Worm (Caenorhabditis elegans) whole organism, young adult: ENCODE data around the gene lgc-29.

Experiments used
- B0336.3 ChIP-seq: fragments of 200-800 bp; sonication (Bioruptor generic); IDR thresholded peaks from 2 replicates; pipeline ENCODE4 v1.3.6; 2022; ENCODE audit warnings: missing genetic modification characterization, missing compliant biosample characterization
- C17E4.6 ChIP-seq: fragments of 200-800 bp; sonication (Bioruptor generic); IDR thresholded peaks from 2 replicates; pipeline ENCODE4 v1.3.6; 2022; ENCODE audit warnings: missing genetic modification reagents, missing genetic modification characterization, missing compliant biosample characterization
- F22D6.2 ChIP-seq: sonication (generic microtip); optimal IDR thresholded peaks from 2 replicates; lab custom pipeline; 2016; ENCODE audit warnings: mild to moderate bottlenecking, missing genetic modification characterization, missing compliant biosample characterization
- F23B12.7 ChIP-seq: sonication (generic microtip); optimal IDR thresholded peaks from 2 replicates; lab custom pipeline; 2017; ENCODE audit warnings: missing genetic modification characterization, mild to moderate bottlenecking, missing compliant biosample characterization, antibody characterized with exemption, moderate library complexity; ENCODE audit not compliant: insufficient read depth
- F37B4.10 ChIP-seq: fragments of 200-800 bp; sonication (Bioruptor generic); IDR thresholded peaks from 2 replicates; pipeline ENCODE4 v1.3.6; 2022; ENCODE audit warnings: missing genetic modification characterization, missing compliant biosample characterization
- F39B2.1 ChIP-seq: fragments of 200-800 bp; sonication (Bioruptor generic); IDR thresholded peaks from 2 replicates; pipeline ENCODE4 v1.3.6; 2022; ENCODE audit warnings: missing genetic modification reagents, missing genetic modification characterization, missing compliant biosample characterization
- F49E8.2 ChIP-seq: sonication (generic microtip); optimal IDR thresholded peaks from 3 replicates; lab custom pipeline; 2017; ENCODE audit warnings: missing genetic modification characterization, mild to moderate bottlenecking, missing compliant biosample characterization, antibody characterized with exemption, moderate library complexity; ENCODE audit not compliant: insufficient read depth
- K11D2.4 ChIP-seq: fragments of 200-800 bp; sonication (Bioruptor generic); IDR thresholded peaks from 2 replicates; pipeline ENCODE4 v1.3.6; 2022; ENCODE audit warnings: missing genetic modification reagents, missing genetic modification characterization, missing compliant biosample characterization
- Y53G8AR.9 ChIP-seq: fragments of 200-800 bp; sonication (Bioruptor generic); conservative IDR thresholded peaks from 2 replicates; pipeline ENCODE4 v1.3.6; 2022; ENCODE audit warnings: missing genetic modification reagents, missing genetic modification characterization, missing compliant biosample characterization
- Y56A3A.18 ChIP-seq: fragments of 200-800 bp; sonication (Bioruptor generic); IDR thresholded peaks from 2 replicates; pipeline ENCODE4 v1.3.6; 2022; ENCODE audit warnings: missing genetic modification reagents, missing genetic modification characterization, missing compliant biosample characterization
- Y67H2A.10 ChIP-seq: fragments of 200-800 bp; sonication (Bioruptor generic); conservative IDR thresholded peaks from 2 replicates; pipeline ENCODE4 v1.3.6; 2022; ENCODE audit warnings: missing genetic modification reagents, missing genetic modification characterization, missing compliant biosample characterization
- Y79H2A.3 ChIP-seq: fragments of 200-800 bp; sonication (Bioruptor generic); conservative IDR thresholded peaks from 2 replicates; pipeline ENCODE4 v1.3.6; 2022; ENCODE audit warnings: missing genetic modification reagents, missing genetic modification characterization, missing compliant biosample characterization
- ama-1 ChIP-seq, 3 experiments: fragments of 150-350 bp in 1 of 3; sonication (generic microtip) in 2 of 3; optimal IDR thresholded peaks; 2 replicates each; lab custom pipeline; 2014 to 2018; ENCODE audit warnings: missing biosample characterization in 2 of 3, missing genetic modification characterization in 2 of 3, missing genetic modification reagents in 2 of 3
- aptf-2 ChIP-seq: fragments of 200-800 bp; sonication (Bioruptor generic); conservative IDR thresholded peaks from 2 replicates; pipeline ENCODE4 v1.3.6; 2022; ENCODE audit warnings: missing genetic modification reagents, missing genetic modification characterization, missing compliant biosample characterization
- atf-7 ChIP-seq: sonication (generic microtip); optimal IDR thresholded peaks from 2 replicates; lab custom pipeline; 2017; ENCODE audit warnings: mild to moderate bottlenecking, missing genetic modification characterization, missing compliant biosample characterization
- attf-3 ChIP-seq: fragments of 200-800 bp; sonication (Bioruptor generic); conservative IDR thresholded peaks from 2 replicates; pipeline ENCODE4 v1.3.6; 2022; ENCODE audit warnings: missing genetic modification reagents, missing genetic modification characterization, missing compliant biosample characterization
- ccch-3 ChIP-seq: fragments of 200-800 bp; sonication (Bioruptor generic); optimal IDR thresholded peaks from 2 replicates; lab custom pipeline; 2018; ENCODE audit warnings: mild to moderate bottlenecking, missing genetic modification characterization, missing compliant biosample characterization
- cebp-1 ChIP-seq, 2 experiments: fragments of 200-800 bp in 1 of 2; sonication (Bioruptor generic) in 1 of 2; sonication (generic microtip) in 1 of 2; IDR thresholded peaks in 1 of 2; optimal IDR thresholded peaks in 1 of 2; 2 replicates each; pipeline versions ENCODE4 v1.3.6 to Lab custom; 2017 to 2022; ENCODE audit warnings: missing compliant biosample characterization in 2 of 2, missing genetic modification characterization in 2 of 2, mild to moderate bottlenecking in 1 of 2, missing genetic modification reagents in 1 of 2, moderate library complexity in 1 of 2
- cebp-2 ChIP-seq: fragments of 200-800 bp; sonication (Bioruptor generic); IDR thresholded peaks from 2 replicates; pipeline ENCODE4 v1.3.6; 2022; ENCODE audit warnings: missing genetic modification characterization, missing compliant biosample characterization
- ceh-27 ChIP-seq: fragments of 200-800 bp; sonication (Bioruptor generic); optimal IDR thresholded peaks from 2 replicates; lab custom pipeline; 2018; ENCODE audit warnings: mild to moderate bottlenecking, missing genetic modification characterization, moderate library complexity, missing compliant biosample characterization
- chd-7 ChIP-seq: sonication (generic microtip); optimal IDR thresholded peaks from 2 replicates; lab custom pipeline; 2016; ENCODE audit warnings: mild to moderate bottlenecking, missing genetic modification characterization, moderate library complexity, missing compliant biosample characterization
- dox-1 ChIP-seq: fragments of 200-800 bp; sonication (Bioruptor generic); IDR thresholded peaks from 2 replicates; pipeline ENCODE4 v1.3.6; 2022; ENCODE audit warnings: missing genetic modification reagents, missing genetic modification characterization, missing compliant biosample characterization
- egl-44 ChIP-seq: fragments of 200-800 bp; sonication (Bioruptor generic); IDR thresholded peaks from 2 replicates; pipeline ENCODE4 v1.3.6; 2022; ENCODE audit warnings: missing genetic modification reagents, missing genetic modification characterization, missing compliant biosample characterization
- ets-4 ChIP-seq: fragments of 200-800 bp; sonication (Bioruptor generic); optimal IDR thresholded peaks from 2 replicates; lab custom pipeline; 2018; ENCODE audit warnings: mild to moderate bottlenecking, missing genetic modification characterization, missing compliant biosample characterization
- hmg-1.2 ChIP-seq: fragments of 200-800 bp; sonication (Bioruptor generic); IDR thresholded peaks from 2 replicates; pipeline ENCODE4 v1.3.6; 2022; ENCODE audit warnings: missing genetic modification reagents, missing genetic modification characterization, missing compliant biosample characterization
- let-607 ChIP-seq, 2 experiments: fragments of 200-800 bp in 1 of 2; sonication (Bioruptor generic) in 1 of 2; sonication (generic microtip) in 1 of 2; optimal IDR thresholded peaks; 2 replicates each; lab custom pipeline; 2016 to 2018; ENCODE audit warnings: mild to moderate bottlenecking in 2 of 2, missing compliant biosample characterization in 2 of 2, missing genetic modification characterization in 2 of 2, moderate library complexity in 2 of 2, missing genotype in 1 of 2
- lin-40 ChIP-seq: sonication (generic microtip); optimal IDR thresholded peaks from 2 replicates; lab custom pipeline; 2016; ENCODE audit warnings: missing genetic modification characterization, mild to moderate bottlenecking, missing compliant biosample characterization, missing genotype, missing genetic modification reagents
- lsy-27 ChIP-seq: sonication (generic microtip); optimal IDR thresholded peaks from 2 replicates; lab custom pipeline; 2017; ENCODE audit warnings: missing genetic modification characterization, mild to moderate bottlenecking, missing compliant biosample characterization, antibody characterized with exemption, missing genotype, borderline replicate concordance; ENCODE audit not compliant: insufficient read depth
- madf-8 ChIP-seq: fragments of 200-800 bp; sonication (Bioruptor generic); conservative IDR thresholded peaks from 2 replicates; pipeline ENCODE4 v1.3.6; 2022; ENCODE audit warnings: missing genetic modification reagents, missing genetic modification characterization, missing compliant biosample characterization
- mcd-1 ChIP-seq: fragments of 200-800 bp; sonication (Bioruptor generic); IDR thresholded peaks from 2 replicates; pipeline ENCODE4 v1.3.6; 2022; ENCODE audit warnings: missing genetic modification reagents, missing genetic modification characterization, missing compliant biosample characterization
- mes-4 ChIP-seq: sonication (generic microtip); optimal IDR thresholded peaks from 2 replicates; lab custom pipeline; 2016; ENCODE audit warnings: missing genotype, missing genetic modification characterization, missing compliant biosample characterization
- nhr-27 ChIP-seq: fragments of 200-800 bp; sonication (Bioruptor generic); optimal IDR thresholded peaks from 2 replicates; lab custom pipeline; 2018; ENCODE audit warnings: mild to moderate bottlenecking, missing genetic modification characterization, moderate library complexity, missing compliant biosample characterization
- nhr-80 ChIP-seq: sonication (generic microtip); optimal IDR thresholded peaks from 2 replicates; lab custom pipeline; 2016; ENCODE audit warnings: missing genetic modification characterization, missing compliant biosample characterization
- nhr-90 ChIP-seq: sonication (generic microtip); optimal IDR thresholded peaks from 2 replicates; lab custom pipeline; 2016; ENCODE audit warnings: missing genotype, mild to moderate bottlenecking, missing genetic modification characterization, missing compliant biosample characterization
- pha-4 ChIP-seq: fragments of 150-350 bp; sonication (generic microtip); optimal IDR thresholded peaks from 2 replicates; lab custom pipeline; 2014; ENCODE audit warnings: missing biosample characterization, missing genetic modification reagents, missing genetic modification characterization
- rcor-1 ChIP-seq: fragments of 200-800 bp; sonication (Bioruptor generic); IDR thresholded peaks from 2 replicates; pipeline ENCODE4 v1.3.6; 2022; ENCODE audit warnings: missing genetic modification reagents, missing genetic modification characterization, missing compliant biosample characterization
- rec-8 ChIP-seq, 2 experiments: sonication (generic microtip); optimal IDR thresholded peaks; 2 replicates each; lab custom pipeline; 2016; ENCODE audit warnings: mild to moderate bottlenecking in 2 of 2, missing genetic modification characterization in 2 of 2, missing genetic modification reagents in 2 of 2, missing genotype in 2 of 2, missing biosample characterization in 1 of 2, missing compliant biosample characterization in 1 of 2, moderate library complexity in 1 of 2
- sdz-38 ChIP-seq: sonication (generic microtip); optimal IDR thresholded peaks from 2 replicates; lab custom pipeline; 2016; ENCODE audit warnings: missing genotype, missing genetic modification characterization, missing compliant biosample characterization
- sea-2 ChIP-seq: fragments of 200-800 bp; sonication (Bioruptor generic); IDR thresholded peaks from 2 replicates; pipeline ENCODE4 v1.3.6; 2022; ENCODE audit warnings: missing genetic modification characterization, missing compliant biosample characterization
- snpc-4 ChIP-seq, 5 experiments: fragments of 150-350 bp in 1 of 5; sonication (generic microtip) in 4 of 5; optimal IDR thresholded peaks; 2 replicates each; lab custom pipeline; 2014 to 2018; ENCODE audit warnings: missing genetic modification characterization in 5 of 5, missing biosample characterization in 3 of 5, antibody characterized with exemption in 2 of 5, mild to moderate bottlenecking in 2 of 5, missing compliant biosample characterization in 2 of 5, missing genotype in 2 of 5, moderate library complexity in 2 of 5, missing genetic modification reagents in 1 of 5
- somi-1 ChIP-seq: fragments of 200-800 bp; sonication (Bioruptor generic); optimal IDR thresholded peaks from 2 replicates; lab custom pipeline; 2018; ENCODE audit warnings: mild to moderate bottlenecking, missing genetic modification characterization, missing compliant biosample characterization
- tlf-1 ChIP-seq: fragments of 200-800 bp; sonication (Bioruptor generic); optimal IDR thresholded peaks from 2 replicates; lab custom pipeline; 2018; ENCODE audit warnings: mild to moderate bottlenecking, missing genetic modification characterization, missing compliant biosample characterization
- unc-62 ChIP-seq: fragments of 150-350 bp; optimal IDR thresholded peaks from 2 replicates; lab custom pipeline; 2014; ENCODE audit warnings: missing biosample characterization, missing genetic modification reagents, missing genetic modification characterization
- xnd-1 ChIP-seq: sonication (generic microtip); optimal IDR thresholded peaks from 2 replicates; lab custom pipeline; 2016; ENCODE audit warnings: missing genotype, missing genetic modification reagents, missing genetic modification characterization, missing compliant biosample characterization
- ztf-22 ChIP-seq: fragments of 200-800 bp; sonication (Bioruptor generic); optimal IDR thresholded peaks from 2 replicates; lab custom pipeline; 2018; ENCODE audit warnings: mild to moderate bottlenecking, missing genetic modification characterization, moderate library complexity, missing compliant biosample characterization
- ztf-26 ChIP-seq: sonication (generic microtip); optimal IDR thresholded peaks from 2 replicates; lab custom pipeline; 2017; ENCODE audit warnings: missing genetic modification characterization, missing compliant biosample characterization

lgc-29 gene

ce11 chrV:4131471-4131939 is 7.3 kb upstream of the lgc-29 start, which contains the start of gene nhr-57:
nhr-57 (plus strand) TSS chrV:4131889.
- TF ChIP-seq rec-8 (tag; optimal IDR thresholded peaks at IDR 0.05; lab: Kevin White, UChicago) (no peak), attf-3 (no peak), lin-40 (tag; lab: Kevin White, UChicago) (peak; percentile 77), dox-1 (GFP tag; lab: Robert Waterston, UW) (peak; percentile 51), Y67H2A.10 (GFP tag; lab: Robert Waterston, UW) (no peak), K11D2.4 (GFP tag; lab: Robert Waterston, UW) (no peak), chd-7 (tag; lab: Kevin White, UChicago) (peak; percentile 16), madf-8 (GFP tag; lab: Robert Waterston, UW) (no peak), let-607 (tag; optimal IDR thresholded peaks at IDR 0.05; lab: Kevin White, UChicago) (peak in 1 of 2 experiments; percentile 44), xnd-1 (tag; lab: Kevin White, UChicago) (no peak), F22D6.2 (tag; lab: Kevin White, UChicago) (peak; percentile 50), mcd-1 (GFP tag; lab: Robert Waterston, UW) (peak; percentile 42), F39B2.1 (no peak), B0336.3 (peak; percentile 74), Y53G8AR.9 (GFP tag; lab: Robert Waterston, UW) (no peak), F49E8.2 (tag; lab: Kevin White, UChicago) (no peak), somi-1 (peak; percentile 51), Y79H2A.3 (GFP tag; lab: Robert Waterston, UW) (no peak), F23B12.7 (no peak), F37B4.10 (GFP tag; lab: Robert Waterston, UW) (no peak), cebp-1 (GFP tag; IDR thresholded peaks at IDR 0.05; lab: Robert Waterston, UW) (no peak), cebp-1 (tag; optimal IDR thresholded peaks at IDR 0.05; lab: Kevin White, UChicago) (peak; percentile 73), pha-4 (peak; percentile 79), aptf-2 (GFP tag; lab: Robert Waterston, UW) (no peak), mes-4 (tag; lab: Kevin White, UChicago) (no peak), hmg-1.2 (no peak), unc-62 (GFP tag; lab: Kevin White, UChicago) (peak; percentile 16), lsy-27 (tag; lab: Kevin White, UChicago) (no peak), ccch-3 (GFP tag; lab: Kevin White, UChicago) (no peak), cebp-2 (GFP tag; lab: Robert Waterston, UW) (no peak), tlf-1 (GFP tag; lab: Kevin White, UChicago) (no peak), sdz-38 (tag; lab: Kevin White, UChicago) (no peak), nhr-27 (tag; lab: Kevin White, UChicago) (no peak), nhr-90 (tag; lab: Kevin White, UChicago) (no peak), atf-7 (tag; lab: Kevin White, UChicago) (peak; percentile 60), egl-44 (GFP tag; lab: Robert Waterston, UW) (no peak), rcor-1 (GFP tag; lab: Robert Waterston, UW) (no peak), ets-4 (no peak), ztf-22 (peak; percentile 35), ama-1 (optimal IDR thresholded peaks at IDR 0.05; lab: Kevin White, UChicago) (no peak), ama-1 (GFP tag; optimal IDR thresholded peaks at IDR 0.05; lab: Kevin White, UChicago) (no peak), ceh-27 (peak; percentile 48), nhr-80 (tag; lab: Kevin White, UChicago) (peak; percentile 83), C17E4.6 (no peak), snpc-4 (GFP tag; optimal IDR thresholded peaks at IDR 0.05; lab: Kevin White, UChicago) (no peak), snpc-4 (tag; optimal IDR thresholded peaks at IDR 0.05; lab: Kevin White, UChicago) (peak in 1 of 4 experiments; percentile 2), Y56A3A.18 (GFP tag; lab: Robert Waterston, UW) (no peak), sea-2 (no peak), ztf-26 (tag; lab: Kevin White, UChicago) (peak; percentile 25)
